Worm (Caenorhabditis elegans) whole organism, L1 larva: ENCODE data around the gene srbc-14.

ENCODE experiments used
- lin-15B ChIP-seq: fragments of 150-350 bp; sonication (generic microtip); optimal IDR thresholded peaks from 3 replicates; lab custom pipeline; 2014; ENCODE audit warnings: missing biosample characterization, missing genetic modification characterization
- rnt-1 ChIP-seq: sonication (generic microtip); optimal IDR thresholded peaks from 2 replicates; lab custom pipeline; 2016; ENCODE audit warnings: mild to moderate bottlenecking, missing genetic modification characterization, moderate library complexity, missing compliant biosample characterization
- skn-1 ChIP-seq: fragments of 150-350 bp; optimal IDR thresholded peaks from 2 replicates; lab custom pipeline; 2014; ENCODE audit warnings: missing biosample characterization, missing genetic modification characterization

- no peak for TF ChIP-seq rnt-1 (tag; lab: Kevin White, UChicago)
- no peak for TF ChIP-seq lin-15B (tag; lab: Kevin White, UChicago)
- TF ChIP-seq skn-1 (tag; lab: Kevin White, UChicago): no peak
These were observed 29.2 kb downstream of the srbc-14 start, which contains the start of gene hpo-33 for ce11 chrV:17042263-17042662.
